Fruit fly (Drosophila melanogaster) whole organism, pupa: ENCODE measurements around the gene CG2794.
A peak's percentile ranks its signal among the peaks of the same experiment; 100 is the strongest.

Source experiments
- CG10348 ChIP-seq: fragments of 200-800 bp; sonication (Bioruptor generic); IDR thresholded peaks from 2 replicates; pipeline ENCODE4 v1.3.6; 2022; ENCODE audit warnings: missing biosample characterization, missing genetic modification characterization
- CG12605 ChIP-seq: fragments of 200-800 bp; sonication (Bioruptor generic); IDR thresholded peaks from 2 replicates; pipeline ENCODE4 v1.3.6; 2022; ENCODE audit warnings: missing biosample characterization, missing genetic modification characterization
- CG13204 ChIP-seq: fragments of 200-800 bp; sonication (Bioruptor generic); optimal IDR thresholded peaks from 2 replicates; lab custom pipeline; 2018; ENCODE audit warnings: missing biosample characterization, mild to moderate bottlenecking, missing genetic modification characterization, moderate library complexity
- CG14655 ChIP-seq: fragments of 200-800 bp; sonication (Bioruptor generic); optimal IDR thresholded peaks from 3 replicates; lab custom pipeline; 2017; ENCODE audit warnings: mild to moderate bottlenecking, missing biosample characterization, missing genetic modification reagents, missing genetic modification characterization
- CG15710 ChIP-seq: fragments of 200-800 bp; sonication (Bioruptor generic); optimal IDR thresholded peaks from 2 replicates; lab custom pipeline; 2018; ENCODE audit warnings: missing biosample characterization, mild to moderate bottlenecking, missing genetic modification characterization, moderate library complexity
- CG17806 ChIP-seq: fragments of 200-800 bp; sonication (Bioruptor generic); optimal IDR thresholded peaks from 2 replicates; lab custom pipeline; 2018; ENCODE audit warnings: missing biosample characterization, mild to moderate bottlenecking, missing genetic modification characterization, moderate library complexity
- CG32121 ChIP-seq: fragments of 200-800 bp; sonication (Bioruptor generic); IDR thresholded peaks from 2 replicates; pipeline ENCODE4 v1.3.6; 2022; ENCODE audit warnings: missing biosample characterization, missing genetic modification characterization
- CG34367 ChIP-seq: fragments of 200-800 bp; sonication (Bioruptor generic); optimal IDR thresholded peaks from 2 replicates; lab custom pipeline; 2018; ENCODE audit warnings: missing biosample characterization, mild to moderate bottlenecking, missing genetic modification characterization
- CG4496 ChIP-seq: fragments of 200-800 bp; sonication (Bioruptor generic); IDR thresholded peaks from 3 replicates; pipeline ENCODE4 v1.3.6; 2022; ENCODE audit warnings: missing biosample characterization, missing genetic modification characterization
- CG8159 ChIP-seq: fragments of 200-800 bp; sonication (Bioruptor generic); optimal IDR thresholded peaks from 3 replicates; lab custom pipeline; 2018; ENCODE audit warnings: missing biosample characterization, mild to moderate bottlenecking, missing genetic modification characterization, moderate library complexity
- CG8301 ChIP-seq: fragments of 200-800 bp; sonication (Bioruptor generic); optimal IDR thresholded peaks from 2 replicates; lab custom pipeline; 2018; ENCODE audit warnings: missing biosample characterization, mild to moderate bottlenecking, missing genetic modification characterization
- CG9948 ChIP-seq: fragments of 200-800 bp; sonication (Bioruptor generic); optimal IDR thresholded peaks from 2 replicates; lab custom pipeline; 2018; ENCODE audit warnings: missing biosample characterization, mild to moderate bottlenecking, missing genetic modification characterization, moderate library complexity
- D1 ChIP-seq: fragments of 200-800 bp; sonication (Bioruptor generic); optimal IDR thresholded peaks from 2 replicates; lab custom pipeline; 2018; ENCODE audit warnings: missing biosample characterization, mild to moderate bottlenecking, missing genetic modification characterization, moderate library complexity
- EcR ChIP-seq: fragments of 200-800 bp; sonication (Bioruptor generic); optimal IDR thresholded peaks from 3 replicates; lab custom pipeline; 2019; ENCODE audit warnings: missing biosample characterization, missing genetic modification characterization, mild to moderate bottlenecking, moderate library complexity, missing genetic modification reagents
- Ets98B ChIP-seq: fragments of 200-800 bp; sonication (Bioruptor generic); IDR thresholded peaks from 2 replicates; pipeline ENCODE4 v1.3.6; 2022; ENCODE audit warnings: missing biosample characterization, missing genetic modification characterization
- Pif1A ChIP-seq: fragments of 200-800 bp; sonication (Bioruptor generic); optimal IDR thresholded peaks from 3 replicates; lab custom pipeline; 2016; ENCODE audit warnings: missing biosample characterization, missing genetic modification characterization
- Pif1B ChIP-seq: fragments of 200-800 bp; sonication (Bioruptor generic); optimal IDR thresholded peaks from 3 replicates; lab custom pipeline; 2016; ENCODE audit warnings: missing biosample characterization, missing genetic modification characterization
- Snoo ChIP-seq: fragments of 200-800 bp; sonication (Bioruptor generic); optimal IDR thresholded peaks from 3 replicates; lab custom pipeline; 2017; ENCODE audit warnings: missing biosample characterization, mild to moderate bottlenecking, missing genetic modification characterization, inconsistent platforms
- fd96Ca ChIP-seq: fragments of 200-800 bp; sonication (Bioruptor generic); IDR thresholded peaks from 3 replicates; pipeline ENCODE4 v1.3.6; 2022; ENCODE audit warnings: missing biosample characterization, missing genetic modification characterization
- gl ChIP-seq: fragments of 200-800 bp; sonication (Bioruptor generic); optimal IDR thresholded peaks from 2 replicates; lab custom pipeline; 2018; ENCODE audit warnings: missing biosample characterization, mild to moderate bottlenecking, missing genetic modification characterization
- rn ChIP-seq: fragments of 200-800 bp; sonication (Bioruptor generic); IDR thresholded peaks from 2 replicates; pipeline ENCODE4 v1.3.6; 2022; ENCODE audit warnings: missing biosample characterization, missing genetic modification characterization

Gene CG2794

DNA sequence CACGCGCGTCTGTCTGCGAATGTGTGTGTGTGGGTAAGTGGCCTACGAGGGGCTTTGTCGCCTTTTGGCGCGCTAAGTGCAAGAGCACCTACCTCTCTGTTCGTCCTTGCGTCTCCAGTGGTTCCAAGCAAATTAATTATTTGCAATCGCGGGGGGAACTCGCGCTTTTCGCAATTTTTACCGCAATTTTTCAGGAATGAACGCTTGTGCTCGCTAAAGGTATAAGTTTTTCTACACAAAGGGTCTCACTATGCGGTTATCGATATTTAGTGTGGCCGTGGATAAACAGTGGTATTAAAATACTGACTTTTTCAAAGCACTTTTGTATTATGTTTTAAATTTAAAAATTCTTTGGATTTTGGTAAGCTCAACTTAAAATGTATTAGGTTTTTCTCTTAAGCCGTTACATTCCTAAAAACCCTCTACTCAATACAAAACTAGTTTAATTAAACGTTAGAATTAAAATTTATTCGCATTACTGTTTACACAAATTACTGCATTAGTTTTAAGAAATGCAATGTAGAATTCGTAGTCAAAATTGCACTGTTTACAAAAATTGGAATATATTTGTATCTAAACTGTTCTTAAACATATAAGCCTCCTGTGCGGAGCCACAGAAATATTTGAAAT is 21.5 kb upstream of the CG2794 start, which contains the start of gene lwr:
TSS of gene lwr (minus strand) at position 243 of the 630 bp plus-strand sequence.
- TF ChIP-seq fd96Ca (GFP tag; lab: Robert Waterston, UW) (no peak), CG32121 (GFP tag; lab: Robert Waterston, UW) (no peak), CG8159 (tag; lab: Kevin White, UChicago) (no peak), EcR (peak; percentile 14)
- TF ChIP-seq, all 21 proteins: peak for 1

DNA sequence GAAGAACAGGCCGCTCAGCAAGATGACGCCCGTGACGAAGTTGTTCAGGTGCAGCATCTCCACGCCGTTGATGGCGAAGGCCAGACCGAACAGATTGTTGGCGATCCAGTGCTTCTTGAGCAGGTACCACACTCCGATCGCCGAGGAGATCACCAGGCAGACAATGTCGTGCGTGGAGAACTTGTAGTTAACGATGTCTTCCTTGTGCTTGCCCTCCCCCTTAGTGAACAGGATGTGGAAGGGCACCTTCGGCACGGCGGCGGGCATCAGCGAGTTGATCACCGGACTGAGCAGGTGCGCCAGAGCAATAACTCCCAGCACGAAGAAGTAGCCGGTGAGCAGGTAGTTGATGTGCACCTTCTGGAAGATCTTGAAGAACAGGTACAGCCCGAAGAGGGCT is 20.2 kb upstream of the CG2794 start:
- TF ChIP-seq EcR (no peak), CG8301 (tag; lab: Kevin White, UChicago) (no peak), Pif1B (GFP tag; lab: Kevin White, UChicago) (no peak), Snoo (tag; lab: Kevin White, UChicago) (no peak), Ets98B (GFP tag; lab: Robert Waterston, UW) (no peak), D1 (tag; lab: Kevin White, UChicago) (no peak), CG12605 (GFP tag; lab: Robert Waterston, UW) (no peak), CG17806 (tag; lab: Kevin White, UChicago) (no peak), CG32121 (GFP tag; lab: Robert Waterston, UW) (no peak), CG8159 (tag; lab: Kevin White, UChicago) (no peak), fd96Ca (GFP tag; lab: Robert Waterston, UW) (no peak), CG9948 (tag; lab: Kevin White, UChicago) (no peak), CG4496 (GFP tag; lab: Robert Waterston, UW) (no peak), CG34367 (no peak)

DNA sequence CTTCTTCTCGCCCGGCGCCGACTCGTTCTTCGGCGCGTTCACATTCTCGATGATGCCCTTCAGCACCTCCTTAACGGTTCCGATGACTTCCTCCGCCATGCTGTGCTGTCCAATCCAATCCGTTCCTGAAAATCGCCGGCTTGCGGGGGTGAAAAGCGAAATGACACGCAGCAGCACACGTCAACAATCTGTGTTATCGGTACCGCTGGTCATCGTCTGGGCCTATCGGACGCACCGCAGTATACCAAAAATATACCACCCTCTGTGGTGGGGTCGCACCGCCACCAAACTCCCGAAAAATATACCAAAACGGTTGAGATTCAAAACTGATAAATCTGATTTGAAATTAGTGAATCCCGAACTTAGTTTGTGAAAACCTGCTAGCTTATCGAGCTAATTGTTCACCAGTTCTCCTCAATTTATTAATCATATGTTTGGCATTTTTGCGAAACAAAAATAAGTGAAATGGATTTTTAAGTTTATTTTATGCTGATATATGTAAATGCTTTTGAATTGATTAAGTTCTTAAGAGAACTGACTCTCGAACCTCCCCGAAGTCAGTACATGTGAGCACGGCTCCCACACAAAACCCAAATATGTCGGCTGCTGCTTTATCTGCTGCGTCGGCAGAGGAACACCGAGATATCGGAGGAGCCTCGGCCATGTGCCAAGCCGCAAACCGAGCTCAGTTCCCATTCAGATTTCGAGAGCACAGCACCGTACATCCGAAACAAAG is 19.4 kb upstream of the CG2794 start, which contains the start of the genes Spp and nAChRbeta3:
TSS of gene Spp (minus strand) at position 210 of the 736 bp plus-strand sequence.
TSS of gene nAChRbeta3 (plus strand) at position 686 of the 736 bp plus-strand sequence.
- 0 out of 3 replicates have a peak, but pooled peaks have one; percentile 8 for TF ChIP-seq CG4496 (GFP tag; lab: Robert Waterston, UW)
- peak; percentile 17; the same call in 1 of the 2 replicates for TF ChIP-seq Ets98B (GFP tag; lab: Robert Waterston, UW)
- TF ChIP-seq rn = no peak
- no peak for TF ChIP-seq CG14655 (GFP tag; lab: Kevin White, UChicago)

DNA sequence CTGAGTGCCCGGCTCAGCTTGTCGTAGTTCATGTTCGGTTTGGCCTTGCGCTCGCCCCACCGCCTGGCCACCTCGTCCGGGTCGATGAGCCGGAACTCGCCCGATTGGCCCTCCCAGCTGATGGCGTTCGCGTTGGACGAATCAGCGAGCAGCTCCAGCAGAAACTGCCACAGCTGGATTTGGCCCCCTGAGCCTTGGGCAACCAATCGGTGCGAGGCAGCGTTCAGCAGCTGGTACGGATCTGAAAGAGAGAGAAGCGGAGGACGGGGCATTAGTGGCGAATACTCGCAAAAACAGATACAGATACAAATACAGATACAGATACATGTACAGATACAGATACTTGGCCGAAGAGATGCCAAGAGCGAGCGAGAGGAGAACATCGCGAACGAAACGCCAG is 16.0 kb upstream of the CG2794 start:
- peak; percentile 26 for TF ChIP-seq EcR
- no peak for TF ChIP-seq rn
- TF ChIP-seq CG15710 (tag; lab: Kevin White, UChicago) = no peak

DNA sequence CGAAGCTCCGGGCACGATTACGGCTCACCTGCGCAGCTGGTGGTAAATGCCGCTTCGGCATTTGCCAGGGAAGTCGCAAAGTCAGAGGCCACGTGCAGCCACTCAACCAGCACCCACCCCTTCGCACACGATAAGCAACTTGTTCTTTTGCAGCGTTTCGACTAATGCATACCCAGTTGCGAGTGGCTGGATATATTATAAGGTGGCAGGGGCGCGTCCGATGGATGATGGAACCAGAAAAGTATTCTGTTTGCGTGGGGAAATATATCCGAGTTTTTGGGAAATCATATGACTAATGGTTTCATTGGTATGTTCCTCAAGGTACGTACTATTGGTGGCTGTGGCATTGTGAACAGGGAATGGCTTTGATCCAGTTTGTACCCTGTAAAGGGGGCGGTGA is 14.3 kb upstream of the CG2794 start:
- no peak for TF ChIP-seq CG12605 (GFP tag; lab: Robert Waterston, UW)
- TF ChIP-seq rn = no peak
- TF ChIP-seq CG10348 (GFP tag; lab: Robert Waterston, UW) = no peak
- no peak for TF ChIP-seq CG32121 (GFP tag; lab: Robert Waterston, UW)
- TF ChIP-seq CG15710 (tag; lab: Kevin White, UChicago) = no peak
- no peak for TF ChIP-seq CG4496 (GFP tag; lab: Robert Waterston, UW)
- TF ChIP-seq CG17806 (tag; lab: Kevin White, UChicago) = no peak
- TF ChIP-seq CG9948 (tag; lab: Kevin White, UChicago) = no peak
- no peak for TF ChIP-seq gl
- TF ChIP-seq CG8301 (tag; lab: Kevin White, UChicago) = no peak
- TF ChIP-seq CG13204 (GFP tag; lab: Kevin White, UChicago) = no peak
- no peak for TF ChIP-seq CG34367
- no peak for TF ChIP-seq Snoo (tag; lab: Kevin White, UChicago)
- no peak for TF ChIP-seq fd96Ca (GFP tag; lab: Robert Waterston, UW)
- no peak for TF ChIP-seq EcR
- TF ChIP-seq Pif1B (GFP tag; lab: Kevin White, UChicago) = no peak
- no peak for TF ChIP-seq CG8159 (tag; lab: Kevin White, UChicago)

DNA sequence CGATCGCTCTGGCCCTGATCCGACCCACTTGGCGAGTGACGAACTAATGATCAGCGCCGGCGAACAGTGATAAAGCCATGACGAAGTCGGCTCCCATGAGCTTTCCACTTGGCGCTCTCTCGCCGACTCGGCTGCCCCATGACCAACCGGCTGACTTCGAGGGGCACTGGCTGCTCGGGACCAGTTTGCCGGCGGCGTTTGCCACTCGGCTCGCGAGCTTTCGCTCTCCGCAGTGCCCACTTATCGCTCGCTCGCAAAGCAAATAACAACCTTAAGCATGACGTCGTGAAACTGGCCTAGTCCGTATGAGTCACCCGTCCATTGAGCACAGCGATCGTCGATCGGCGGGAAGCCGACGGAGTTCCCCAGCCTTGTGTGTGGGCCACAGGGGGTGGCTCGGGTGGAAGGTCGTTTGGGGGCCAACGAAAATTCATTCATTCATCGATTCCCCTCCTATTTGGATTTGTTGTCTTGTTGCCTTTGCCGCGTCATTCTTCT is 11.5 kb upstream of the CG2794 start, which contains the start of gene Ets21C:
TSS of gene Ets21C (minus strand) at position 492 of the 498 bp plus-strand sequence.
- TF ChIP-seq Snoo (tag; lab: Kevin White, UChicago) (peak; percentile 30), CG4496 (GFP tag; lab: Robert Waterston, UW) (peak; percentile 79), CG32121 (GFP tag; lab: Robert Waterston, UW) (peak; percentile 70), EcR (peak; percentile 79), CG34367 (no peak), CG8159 (tag; lab: Kevin White, UChicago) (peak; percentile 14), CG9948 (tag; lab: Kevin White, UChicago) (no peak), CG15710 (tag; lab: Kevin White, UChicago) (no peak), CG13204 (GFP tag; lab: Kevin White, UChicago) (peak; percentile 81), CG12605 (GFP tag; lab: Robert Waterston, UW) (peak; percentile 69), CG17806 (tag; lab: Kevin White, UChicago) (no peak), gl (peak; percentile 57), CG10348 (GFP tag; lab: Robert Waterston, UW) (no peak), fd96Ca (GFP tag; lab: Robert Waterston, UW) (peak; percentile 64; the same call in 2 of the 3 replicates), Ets98B (GFP tag; lab: Robert Waterston, UW) (peak; percentile 79), rn (no peak), D1 (tag; lab: Kevin White, UChicago) (no peak), Pif1B (GFP tag; lab: Kevin White, UChicago) (peak; percentile 22), Pif1A (GFP tag; lab: Kevin White, UChicago) (no peak), CG8301 (tag; lab: Kevin White, UChicago) (peak; percentile 13), CG14655 (GFP tag; lab: Kevin White, UChicago) (no peak)
